Worm (Caenorhabditis elegans) whole organism, L4 larva: ENCODE measurements around the gene ugt-15.
"Not testable (repeated sequence)": the region's sequence is repeated elsewhere in the genome, so short reads cannot be mapped to it uniquely, and the experiment has no call there.

Experiments
- D1046.2 ChIP-seq: fragments of 200-800 bp; sonication (Bioruptor generic); IDR thresholded peaks from 2 replicates; pipeline ENCODE4 v1.3.6; 2022; ENCODE audit warnings: missing genetic modification characterization, missing compliant biosample characterization
- F10B5.3 ChIP-seq: sonication (generic microtip); optimal IDR thresholded peaks from 2 replicates; lab custom pipeline; 2016; ENCODE audit warnings: mild to moderate bottlenecking, missing genetic modification characterization, missing compliant biosample characterization
- F44E2.7 ChIP-seq: fragments of 200-800 bp; sonication (Bioruptor generic); IDR thresholded peaks from 2 replicates; pipeline ENCODE4 v2.1.2; 2022; ENCODE audit warnings: missing genetic modification characterization, missing compliant biosample characterization
- Y48G9A.11 ChIP-seq: fragments of 200-800 bp; sonication (Bioruptor generic); IDR thresholded peaks from 2 replicates; pipeline ENCODE4 v1.3.6; 2022; ENCODE audit warnings: missing genetic modification reagents, missing genetic modification characterization, missing compliant biosample characterization
- aly-2 ChIP-seq: sonication (generic microtip); optimal IDR thresholded peaks from 2 replicates; lab custom pipeline; 2018; ENCODE audit warnings: missing biosample characterization, missing genetic modification characterization
- ama-1 ChIP-seq: fragments of 150-350 bp; optimal IDR thresholded peaks from 2 replicates; lab custom pipeline; 2014; ENCODE audit warnings: inconsistent platforms, mixed read lengths
- ceh-28 ChIP-seq: fragments of 150-350 bp; optimal IDR thresholded peaks from 2 replicates; lab custom pipeline; 2014; ENCODE audit warnings: missing biosample characterization, missing genetic modification reagents, missing genetic modification characterization
- ceh-44 ChIP-seq: fragments of 200-800 bp; sonication (Bioruptor generic); IDR thresholded peaks from 2 replicates; pipeline ENCODE4 v1.3.6; 2022; ENCODE audit warnings: missing genetic modification reagents, missing genetic modification characterization, missing compliant biosample characterization
- ceh-62 ChIP-seq: sonication (generic microtip); optimal IDR thresholded peaks from 2 replicates; lab custom pipeline; 2017; ENCODE audit warnings: missing biosample characterization, missing genetic modification characterization
- cey-2 ChIP-seq: sonication (generic microtip); optimal IDR thresholded peaks from 3 replicates; lab custom pipeline; 2017; ENCODE audit warnings: missing genetic modification characterization, mild to moderate bottlenecking, missing compliant biosample characterization, antibody characterized with exemption, borderline replicate concordance; ENCODE audit not compliant: insufficient read depth
- ctbp-1 ChIP-seq: fragments of 200-800 bp; sonication (Bioruptor generic); IDR thresholded peaks from 2 replicates; pipeline ENCODE4 v1.3.6; 2022; ENCODE audit warnings: missing genetic modification reagents, missing genetic modification characterization, missing compliant biosample characterization
- dve-1 ChIP-seq: sonication (generic microtip); optimal IDR thresholded peaks from 2 replicates; lab custom pipeline; 2017; ENCODE audit warnings: antibody characterized with exemption, mild to moderate bottlenecking, missing genetic modification characterization, missing compliant biosample characterization; ENCODE audit not compliant: insufficient read depth
- egl-43 ChIP-seq: fragments of 200-800 bp; sonication (Bioruptor generic); IDR thresholded peaks from 2 replicates; pipeline ENCODE4 v1.3.6; 2022; ENCODE audit warnings: missing genetic modification reagents, missing genetic modification characterization, missing compliant biosample characterization
- gei-8 ChIP-seq: fragments of 200-800 bp; sonication (Bioruptor generic); optimal IDR thresholded peaks from 2 replicates; lab custom pipeline; 2018; ENCODE audit warnings: mild to moderate bottlenecking, missing genetic modification characterization, missing compliant biosample characterization
- hlh-30 ChIP-seq: sonication (generic microtip); optimal IDR thresholded peaks from 2 replicates; lab custom pipeline; 2017; ENCODE audit warnings: antibody characterized with exemption, mild to moderate bottlenecking, missing genetic modification characterization, missing compliant biosample characterization; ENCODE audit not compliant: insufficient read depth
- hmg-1.1 ChIP-seq: fragments of 200-800 bp; sonication (Bioruptor generic); IDR thresholded peaks from 2 replicates; pipeline ENCODE4 v1.3.6; 2022; ENCODE audit warnings: missing genetic modification reagents, missing genetic modification characterization, missing compliant biosample characterization
- lim-7 ChIP-seq: fragments of 200-800 bp; sonication (Bioruptor generic); IDR thresholded peaks from 2 replicates; pipeline ENCODE4 v1.3.6; 2022; ENCODE audit warnings: missing genetic modification characterization, missing compliant biosample characterization
- lin-15B ChIP-seq: fragments of 150-350 bp; sonication (generic microtip); optimal IDR thresholded peaks from 3 replicates; lab custom pipeline; 2014; ENCODE audit warnings: missing biosample characterization, missing genetic modification characterization
- lin-29 ChIP-seq: fragments of 200-800 bp; sonication (Bioruptor generic); IDR thresholded peaks from 2 replicates; pipeline ENCODE4 v1.3.6; 2022; ENCODE audit warnings: missing genetic modification reagents, missing genetic modification characterization, missing compliant biosample characterization
- lir-3 ChIP-seq: sonication (generic microtip); optimal IDR thresholded peaks from 2 replicates; lab custom pipeline; 2016; ENCODE audit warnings: mild to moderate bottlenecking, missing genetic modification characterization, missing compliant biosample characterization
- madf-5 ChIP-seq, 2 experiments: fragments of 200-800 bp; sonication (Bioruptor generic); IDR thresholded peaks; 2 replicates each; pipeline ENCODE4 v1.3.6; 2022; ENCODE audit warnings: missing compliant biosample characterization in 2 of 2, missing genetic modification characterization in 2 of 2
- madf-9 ChIP-seq: fragments of 200-800 bp; sonication (Bioruptor generic); conservative IDR thresholded peaks from 2 replicates; pipeline ENCODE4 v1.3.6; 2022; ENCODE audit warnings: missing genetic modification reagents, missing genetic modification characterization, missing compliant biosample characterization
- mdl-1 ChIP-seq, 2 experiments: fragments of 150-350 bp in 1 of 2; sonication (generic microtip) in 1 of 2; optimal IDR thresholded peaks; 2 replicates each; lab custom pipeline; 2014 to 2017; ENCODE audit warnings: missing biosample characterization in 2 of 2, missing genetic modification characterization in 2 of 2
- mep-1 ChIP-seq: fragments of 150-350 bp; sonication (generic microtip); optimal IDR thresholded peaks from 3 replicates; lab custom pipeline; 2014; ENCODE audit warnings: missing biosample characterization, missing genetic modification characterization
- mes-2 ChIP-seq: sonication (generic microtip); optimal IDR thresholded peaks from 2 replicates; lab custom pipeline; 2016; ENCODE audit warnings: missing genotype, mild to moderate bottlenecking, missing genetic modification characterization, missing compliant biosample characterization; ENCODE audit not compliant: poor library complexity, severe bottlenecking
- nhr-102 ChIP-seq: sonication (generic microtip); optimal IDR thresholded peaks from 2 replicates; lab custom pipeline; 2016; ENCODE audit warnings: mild to moderate bottlenecking, missing genetic modification characterization, moderate library complexity, missing compliant biosample characterization
- nhr-111 ChIP-seq: fragments of 200-800 bp; sonication (Bioruptor generic); optimal IDR thresholded peaks from 2 replicates; lab custom pipeline; 2018; ENCODE audit warnings: mild to moderate bottlenecking, missing genetic modification characterization, missing compliant biosample characterization
- nhr-25 ChIP-seq: sonication (generic microtip); optimal IDR thresholded peaks from 2 replicates; lab custom pipeline; 2017; ENCODE audit warnings: missing genetic modification characterization, mild to moderate bottlenecking, missing compliant biosample characterization, antibody characterized with exemption, moderate library complexity, borderline replicate concordance; ENCODE audit not compliant: insufficient read depth
- nhr-28 ChIP-seq: fragments of 150-350 bp; optimal IDR thresholded peaks from 2 replicates; lab custom pipeline; 2014; ENCODE audit warnings: missing biosample characterization, missing genetic modification characterization
- nhr-6 ChIP-seq: fragments of 150-350 bp; optimal IDR thresholded peaks from 2 replicates; lab custom pipeline; 2014; ENCODE audit warnings: missing biosample characterization, missing genetic modification characterization
- pha-4 ChIP-seq, 2 experiments: fragments of 150-350 bp in 1 of 2; fragments of 200-800 bp in 1 of 2; sonication (Bioruptor generic) in 1 of 2; IDR thresholded peaks in 1 of 2; optimal IDR thresholded peaks in 1 of 2; 2 replicates each; pipeline versions ENCODE4 v1.3.6 to Lab custom; 2014 to 2022; ENCODE audit warnings: missing genetic modification characterization in 2 of 2, missing genetic modification reagents in 2 of 2, missing biosample characterization in 1 of 2, missing compliant biosample characterization in 1 of 2
- sdz-12 ChIP-seq: fragments of 200-800 bp; sonication (Bioruptor generic); optimal IDR thresholded peaks from 2 replicates; lab custom pipeline; 2018; ENCODE audit warnings: mild to moderate bottlenecking, missing genetic modification characterization, missing compliant biosample characterization
- snpc-1.2 ChIP-seq: fragments of 200-800 bp; sonication (Bioruptor generic); IDR thresholded peaks from 2 replicates; pipeline ENCODE4 v1.3.6; 2022; ENCODE audit warnings: missing genetic modification reagents, missing genetic modification characterization, missing compliant biosample characterization
- spr-3 ChIP-seq: fragments of 200-800 bp; sonication (Bioruptor generic); optimal IDR thresholded peaks from 2 replicates; lab custom pipeline; 2018; ENCODE audit warnings: mild to moderate bottlenecking, missing genetic modification characterization, missing compliant biosample characterization
- tag-97 ChIP-seq: fragments of 200-800 bp; sonication (Bioruptor generic); IDR thresholded peaks from 2 replicates; pipeline ENCODE4 v1.3.6; 2022; ENCODE audit warnings: missing genetic modification characterization, missing compliant biosample characterization
- unc-62 ChIP-seq, 3 experiments: fragments of 150-350 bp in 1 of 3; sonication (generic microtip); optimal IDR thresholded peaks in 2 of 3; peaks in 1 of 3; 1 replicate in 1 of 3; 2 replicates in 2 of 3; lab custom pipeline; 2014 to 2017; ENCODE audit warnings: missing biosample characterization in 3 of 3, missing genetic modification characterization in 3 of 3, missing genetic modification reagents in 3 of 3, missing genotype in 1 of 3
- zag-1 ChIP-seq: fragments of 150-350 bp; optimal IDR thresholded peaks from 2 replicates; lab custom pipeline; 2014; ENCODE audit warnings: missing biosample characterization, missing genetic modification characterization
- zfp-2 ChIP-seq: sonication (generic microtip); optimal IDR thresholded peaks from 2 replicates; lab custom pipeline; 2016; ENCODE audit warnings: mild to moderate bottlenecking, missing genetic modification characterization, missing compliant biosample characterization
- zfp-3 ChIP-seq: fragments of 200-800 bp; sonication (Bioruptor generic); conservative IDR thresholded peaks from 2 replicates; pipeline ENCODE4 v1.3.6; 2022; ENCODE audit warnings: missing genetic modification reagents, missing genetic modification characterization, missing compliant biosample characterization
- zip-2 ChIP-seq: fragments of 150-350 bp; optimal IDR thresholded peaks from 2 replicates; lab custom pipeline; 2014; ENCODE audit warnings: missing biosample characterization, missing genetic modification characterization
- ztf-11 ChIP-seq: fragments of 150-350 bp; optimal IDR thresholded peaks from 2 replicates; lab custom pipeline; 2014; ENCODE audit warnings: missing biosample characterization, missing genetic modification characterization
- ztf-7 ChIP-seq: fragments of 150-350 bp; optimal IDR thresholded peaks from 2 replicates; lab custom pipeline; 2014; ENCODE audit warnings: missing biosample characterization, missing genetic modification characterization

The ugt-15 gene

DNA sequence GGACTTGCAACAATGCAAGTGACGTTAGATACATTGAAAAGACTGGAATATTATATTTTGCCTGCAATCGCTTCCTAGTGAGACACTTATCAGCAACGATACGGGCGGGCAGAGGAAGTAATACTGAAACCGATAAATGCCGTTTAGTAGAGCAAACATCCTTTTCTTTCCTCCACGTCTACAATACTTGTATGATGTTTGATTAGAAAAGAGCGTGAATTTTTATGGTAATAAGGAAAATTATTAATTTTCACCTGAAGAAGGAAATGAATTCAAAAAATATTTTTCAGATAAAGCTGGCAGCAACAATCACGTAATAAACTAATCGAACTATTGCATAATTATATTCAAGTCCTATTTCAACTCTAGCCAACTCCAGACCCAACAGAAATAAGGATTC is 27.4 kb downstream of the ugt-15 start, which contains the start of gene C44H9.7:
Gene C44H9.7 (minus strand): TSS at position 101 of the 400 bp plus-strand sequence.
- TF ChIP-seq zip-2 (tag; lab: Kevin White, UChicago) (no peak), mdl-1 (tag; optimal IDR thresholded peaks at IDR 0.05; lab: Kevin White, UChicago) (no peak), aly-2 (tag; lab: Kevin White, UChicago) (no peak), lin-29 (no peak), lim-7 (no peak)

DNA sequence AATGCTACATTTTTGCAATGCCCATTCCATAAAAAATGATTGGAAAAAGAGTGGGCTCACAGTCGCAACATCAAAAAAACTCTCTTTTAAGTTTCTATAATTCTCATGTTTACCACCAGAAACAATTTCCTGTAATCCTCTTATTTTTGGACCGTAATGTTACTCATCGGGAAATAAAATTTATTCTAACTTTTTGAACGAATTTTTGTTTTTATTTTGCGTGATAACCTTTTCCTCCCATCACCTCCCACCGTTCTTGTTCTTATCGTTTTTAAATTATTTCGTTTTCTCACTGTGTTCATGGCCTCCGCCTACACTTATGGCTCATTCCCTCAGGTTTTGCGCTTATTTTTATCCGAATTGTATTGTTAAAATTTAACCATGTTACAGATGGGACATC is 31.8 kb downstream of the ugt-15 start, which contains the start of gene anp-1:
Gene anp-1 (plus strand): TSS at position 301 of the 400 bp plus-strand sequence.
- no peak for TF ChIP-seq sdz-12 (GFP tag; lab: Kevin White, UChicago)
- no peak for TF ChIP-seq madf-5 (GFP tag; IDR thresholded peaks at IDR 0.05; lab: Robert Waterston, UW)
- TF ChIP-seq nhr-6, result no peak
- no peak for TF ChIP-seq mdl-1 (tag; optimal IDR thresholded peaks at IDR 0.05; lab: Kevin White, UChicago)
- no peak for TF ChIP-seq ctbp-1 (GFP tag; lab: Robert Waterston, UW)
- no peak for TF ChIP-seq gei-8 (GFP tag; lab: Kevin White, UChicago)
- TF ChIP-seq ztf-11 (tag; lab: Kevin White, UChicago), result no peak
- TF ChIP-seq zag-1, result no peak
- no peak for TF ChIP-seq pha-4 (GFP tag; IDR thresholded peaks at IDR 0.05; lab: Robert Waterston, UW)
- TF ChIP-seq pha-4 (tag; optimal IDR thresholded peaks at IDR 0.05; lab: Kevin White, UChicago), result no peak
- no peak for TF ChIP-seq dve-1 (tag; lab: Kevin White, UChicago)
- no peak for TF ChIP-seq nhr-111 (GFP tag; lab: Kevin White, UChicago)
- no peak for TF ChIP-seq lir-3 (tag; lab: Kevin White, UChicago)
- TF ChIP-seq ceh-28, result no peak
- TF ChIP-seq F10B5.3 (tag; lab: Kevin White, UChicago), result no peak
- no peak for TF ChIP-seq egl-43 (GFP tag; lab: Robert Waterston, UW)
- TF ChIP-seq Y48G9A.11 (GFP tag; lab: Robert Waterston, UW), result no peak
- TF ChIP-seq ceh-62 (tag; lab: Kevin White, UChicago), result no peak
- TF ChIP-seq nhr-25, result no peak

DNA sequence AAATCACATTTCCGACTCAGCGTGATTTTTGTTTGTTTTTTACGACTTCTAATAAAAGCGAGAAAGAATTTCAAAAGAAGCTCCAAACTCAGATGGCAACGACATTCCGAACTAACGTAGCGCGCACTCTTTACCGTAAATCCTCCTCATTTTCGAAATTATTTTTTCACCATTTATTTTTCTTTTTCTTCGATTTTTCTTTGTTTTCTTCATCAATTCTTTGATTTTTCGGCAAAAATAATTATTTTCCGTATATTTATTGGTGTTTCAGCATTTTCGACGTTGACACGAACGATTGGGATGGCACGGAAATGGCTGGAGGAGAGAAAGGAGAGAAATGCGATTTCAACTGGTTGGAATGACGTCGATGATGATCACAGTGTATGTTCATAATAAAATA is 38.3 kb downstream of the ugt-15 start, which contains the start of gene T07F10.5:
Gene T07F10.5 (plus strand): TSS at position 301 of the 400 bp plus-strand sequence.
- not testable (repeated sequence) for TF ChIP-seq zfp-3 (GFP tag; lab: Robert Waterston, UW); mep-1 (tag; lab: Kevin White, UChicago); nhr-102 (tag; lab: Kevin White, UChicago)

DNA sequence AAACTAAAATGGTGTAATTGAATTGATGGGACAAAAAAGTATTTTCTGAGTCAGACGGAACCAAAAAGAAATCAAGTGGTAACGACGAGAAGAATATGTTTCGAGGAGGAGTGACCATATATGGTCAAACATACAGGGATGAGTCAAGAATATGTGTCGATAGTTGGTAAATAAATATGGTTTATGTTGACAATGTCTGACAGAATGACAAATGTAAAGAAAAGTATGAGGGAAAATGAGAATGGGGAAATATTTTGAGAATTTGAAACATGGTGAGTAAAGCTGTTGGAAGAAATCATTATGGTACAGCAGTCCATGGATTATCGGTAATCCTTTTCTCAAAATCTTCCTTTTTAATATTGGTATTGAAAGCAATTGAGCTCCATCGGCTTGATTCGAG is 40.7 kb downstream of the ugt-15 start, which contains the start of gene nspg-1:
Gene nspg-1 (minus strand): TSS at position 101 of the 400 bp plus-strand sequence.
- TF ChIP-seq hlh-30 (tag; lab: Kevin White, UChicago), result no peak
- TF ChIP-seq nhr-6, result peak; percentile 27
- TF ChIP-seq unc-62 (GFP tag; optimal IDR thresholded peaks at IDR 0.05 in 1 of 2; lab: Kevin White, UChicago), result no peak
- no peak for TF ChIP-seq unc-62 (tag; optimal IDR thresholded peaks at IDR 0.05; lab: Kevin White, UChicago)

DNA sequence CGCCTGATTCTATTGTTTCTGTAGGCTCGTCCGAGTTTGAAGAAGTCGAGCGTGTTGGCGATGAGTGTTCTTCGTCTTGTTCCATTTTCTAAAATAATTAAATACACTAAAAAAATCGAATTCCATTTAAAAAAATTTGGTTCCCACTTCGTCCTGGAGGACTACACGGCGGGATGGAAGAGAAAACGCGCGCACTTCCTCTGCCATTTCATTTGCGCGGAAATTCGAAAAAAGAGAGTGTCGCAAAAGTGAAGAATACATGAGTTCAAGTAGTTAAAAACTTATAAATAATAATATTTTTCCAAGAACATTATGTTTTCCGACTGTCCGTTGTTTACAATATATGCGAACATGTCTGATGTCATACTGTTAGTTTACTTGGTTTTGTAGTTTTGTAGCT is 42.6 kb downstream of the ugt-15 start, which contains the start of gene T07F10.3:
Gene T07F10.3 (minus strand): TSS at position 98 of the 400 bp plus-strand sequence.
- TF ChIP-seq hmg-1.1 (GFP tag; lab: Robert Waterston, UW) (0 out of 2 replicates have a peak, but pooled peaks have one; percentile 34), lim-7 (no peak), ztf-7 (tag; lab: Kevin White, UChicago) (no peak), madf-9 (GFP tag; lab: Robert Waterston, UW) (peak; percentile 87), ama-1 (lab: Kevin White, UChicago) (no peak), snpc-1.2 (GFP tag; lab: Robert Waterston, UW) (0 out of 2 replicates have a peak, but pooled peaks have one; percentile 63), lir-3 (tag; lab: Kevin White, UChicago) (no peak), mes-2 (peak; percentile 100), F44E2.7 (no peak), spr-3 (GFP tag; lab: Kevin White, UChicago) (peak; percentile 45), zfp-2 (no peak), ceh-44 (peak; percentile 46; the same call in 1 of the 2 replicates), lin-15B (tag; lab: Kevin White, UChicago) (no peak), nhr-28 (peak; percentile 69), D1046.2 (GFP tag; lab: Robert Waterston, UW) (0 out of 2 replicates have a peak, but pooled peaks have one; percentile 41), zip-2 (tag; lab: Kevin White, UChicago) (no peak), tag-97 (GFP tag; lab: Robert Waterston, UW) (peak; percentile 81; the same call in 1 of the 2 replicates), cey-2 (tag; lab: Kevin White, UChicago) (no peak)
